Fruit fly (Drosophila melanogaster): Measurements from ENCODE around the gene Mnt.

The Mnt gene

dm6 chrX:3743005-3743890, 71.6 kb downstream of the Mnt start (continued):
- TF ChIP-seq pnt (GFP tag; optimal IDR thresholded peaks at IDR 0.05) = peak; percentile 86
- no peak for TF ChIP-seq sc (optimal IDR thresholded peaks at IDR 0.05)
- peak; percentile 47 for TF ChIP-seq sc (GFP tag; optimal IDR thresholded peaks at IDR 0.05)
- TF ChIP-seq crol (GFP tag; IDR thresholded peaks at IDR 0.05) = peak; percentile 95
- peak; percentile 86 for TF ChIP-seq nmo (GFP tag; optimal IDR thresholded peaks at IDR 0.05)
- TF ChIP-seq CG9609 (GFP tag; optimal IDR thresholded peaks at IDR 0.05) = peak; percentile 88
- TF ChIP-seq CG30431 (GFP tag; optimal IDR thresholded peaks at IDR 0.05) = peak; percentile 70
- peak; percentile 82 for TF ChIP-seq CG12219 (GFP tag; optimal IDR thresholded peaks at IDR 0.05)
- peak; percentile 80 for TF ChIP-seq Mes4 (GFP tag; optimal IDR thresholded peaks at IDR 0.05)
- TF ChIP-seq sug (tag; optimal IDR thresholded peaks at IDR 0.05) = peak; percentile 86
- TF ChIP-seq HmgZ (tag; optimal IDR thresholded peaks at IDR 0.05) = peak; percentile 56
- TF ChIP-seq trem (tag; optimal IDR thresholded peaks at IDR 0.05) = peak; percentile 30
- peak; percentile 24 for TF ChIP-seq wek (GFP tag; optimal IDR thresholded peaks at IDR 0.05)
- peak; percentile 1 for TF ChIP-seq Mad (GFP tag; optimal IDR thresholded peaks at IDR 0.05)
- TF ChIP-seq CG10462 (GFP tag; optimal IDR thresholded peaks at IDR 0.05) = peak; percentile 49
- TF ChIP-seq CTCF (GFP tag; optimal IDR thresholded peaks at IDR 0.05) = no peak
- peak; percentile 87 for TF ChIP-seq CG18599 (GFP tag; optimal IDR thresholded peaks at IDR 0.05)
- no peak for TF ChIP-seq CG34224 (GFP tag; IDR thresholded peaks at IDR 0.05; ENCODE audit: partially characterized antibody)
- peak; percentile 76 for TF ChIP-seq jumu (GFP tag; optimal IDR thresholded peaks at IDR 0.05)
- TF ChIP-seq CG1647 (GFP tag; optimal IDR thresholded peaks at IDR 0.05) = peak; percentile 46
- TF ChIP-seq stc (GFP tag; IDR thresholded peaks at IDR 0.05) = peak; percentile 88
- TF ChIP-seq HLH3B (GFP tag; IDR thresholded peaks at IDR 0.05) = peak; percentile 87
- peak; percentile 66 for TF ChIP-seq CG2889 (GFP tag; IDR thresholded peaks at IDR 0.05)
- TF ChIP-seq CG4360 (GFP tag; IDR thresholded peaks at IDR 0.05) = peak; percentile 100
- TF ChIP-seq Hsf (GFP tag; optimal IDR thresholded peaks at IDR 0.05) = peak; percentile 82
- TF ChIP-seq toy (GFP tag; IDR thresholded peaks at IDR 0.05) = no peak
- TF ChIP-seq CG32532 (GFP tag; IDR thresholded peaks at IDR 0.05) = peak; percentile 83
- peak; percentile 74 for TF ChIP-seq CG3407 (GFP tag; optimal IDR thresholded peaks at IDR 0.05)
- peak; percentile 77 for TF ChIP-seq wor (GFP tag; IDR thresholded peaks at IDR 0.05)
- TF ChIP-seq CG9727 (GFP tag; optimal IDR thresholded peaks at IDR 0.05) = peak; percentile 42
- TF ChIP-seq CG10565 (GFP tag; optimal IDR thresholded peaks at IDR 0.05) = peak; percentile 27
- peak; percentile 63 for TF ChIP-seq Bteb2 (GFP tag; optimal IDR thresholded peaks at IDR 0.05)
- no peak for TF ChIP-seq tll (GFP tag; optimal IDR thresholded peaks at IDR 0.05)
- peak; percentile 8; the same call in 1 of the 2 replicates for TF ChIP-seq dan (GFP tag; IDR thresholded peaks at IDR 0.05)
- peak; percentile 6 for TF ChIP-seq Dbx (GFP tag; IDR thresholded peaks at IDR 0.05)
- TF ChIP-seq CG17361 (GFP tag; IDR thresholded peaks at IDR 0.05) = no peak; the same call in 2 of the 3 replicates
- peak; percentile 68 for TF ChIP-seq lbe (GFP tag; optimal IDR thresholded peaks at IDR 0.05)
- TF ChIP-seq ab (GFP tag; optimal IDR thresholded peaks at IDR 0.05) = peak; percentile 49
- peak; percentile 87 for TF ChIP-seq CG17359 (tag; optimal IDR thresholded peaks at IDR 0.05)
- TF ChIP-seq CG2875 (GFP tag; optimal IDR thresholded peaks at IDR 0.05) = peak; percentile 38
- peak; percentile 70 for TF ChIP-seq CG5953 (GFP tag; IDR thresholded peaks at IDR 0.05)
- peak; percentile 17 for TF ChIP-seq Lhr (GFP tag; optimal IDR thresholded peaks at IDR 0.05)
- TF ChIP-seq CG14667 (GFP tag; IDR thresholded peaks at IDR 0.05) = peak; percentile 75
- TF ChIP-seq CG6689 (GFP tag; IDR thresholded peaks at IDR 0.05) = peak; percentile 86
- TF ChIP-seq BEAF-32 (GFP tag; optimal IDR thresholded peaks at IDR 0.05) = no peak
- TF ChIP-seq ems (GFP tag; optimal IDR thresholded peaks at IDR 0.05) = peak; percentile 81
- peak; percentile 30 for TF ChIP-seq CG15696 (tag; optimal IDR thresholded peaks at IDR 0.05)
- peak; percentile 66 for TF ChIP-seq fd64A (GFP tag; optimal IDR thresholded peaks at IDR 0.05)
- peak; percentile 98 for TF ChIP-seq D19B (GFP tag; optimal IDR thresholded peaks at IDR 0.05)
- no peak for TF ChIP-seq CG4707 (GFP tag; optimal IDR thresholded peaks at IDR 0.05)
